Fruit fly (Drosophila melanogaster): ENCODE results near the gene RPA2.
A peak's percentile ranks its signal among the peaks of the same experiment; 100 is the strongest.

RPA2 gene

dm6 chr2L:20918056-20918674 lies 7.8 kb downstream of the RPA2 start (continued):
- peak; percentile 36 for TF ChIP-seq CG9817 (tag; optimal IDR thresholded peaks at IDR 0.05)
- peak; percentile 56 for TF ChIP-seq CG6254 (GFP tag; optimal IDR thresholded peaks at IDR 0.05)
- TF ChIP-seq CG8281 (tag; optimal IDR thresholded peaks at IDR 0.05): no peak
- no peak for TF ChIP-seq cato (GFP tag; optimal IDR thresholded peaks at IDR 0.05; ENCODE audit: borderline replicate concordance)
- no peak for TF ChIP-seq dan (GFP tag; IDR thresholded peaks at IDR 0.05)
- TF ChIP-seq Neu2 (GFP tag; optimal IDR thresholded peaks at IDR 0.05; ENCODE audit: borderline replicate concordance): no peak
- peak; percentile 75 for TF ChIP-seq crc (GFP tag; optimal IDR thresholded peaks at IDR 0.05)
- TF ChIP-seq CG16779 (GFP tag; IDR thresholded peaks at IDR 0.05): no peak
- TF ChIP-seq odd (GFP tag; optimal IDR thresholded peaks at IDR 0.05): peak; percentile 77
- peak; percentile 63 for TF ChIP-seq CG10209 (GFP tag; optimal IDR thresholded peaks at IDR 0.05)
- TF ChIP-seq gfzf (GFP tag; optimal IDR thresholded peaks at IDR 0.05): no peak
- TF ChIP-seq Scr (GFP tag; IDR thresholded peaks at IDR 0.05; ENCODE audit: partially characterized antibody): no peak
- peak; percentile 71 for TF ChIP-seq HLH3B (GFP tag; IDR thresholded peaks at IDR 0.05)
- TF ChIP-seq gem (tag; optimal IDR thresholded peaks at IDR 0.05): peak; percentile 87
- TF ChIP-seq lilli (GFP tag; optimal IDR thresholded peaks at IDR 0.05): peak; percentile 78
- no peak for TF ChIP-seq Aef1 (GFP tag; IDR thresholded peaks at IDR 0.05)
- no peak for TF ChIP-seq CG6683 (GFP tag; optimal IDR thresholded peaks at IDR 0.05)
- TF ChIP-seq Sox100B (GFP tag; optimal IDR thresholded peaks at IDR 0.05): no peak
- TF ChIP-seq run (tag; optimal IDR thresholded peaks at IDR 0.05): peak; percentile 77
- peak; percentile 71 for TF ChIP-seq CG7556 (GFP tag; optimal IDR thresholded peaks at IDR 0.05)
- no peak for TF ChIP-seq Taf1 (GFP tag; IDR thresholded peaks at IDR 0.05)
- TF ChIP-seq CG1024 (GFP tag; IDR thresholded peaks at IDR 0.05): peak; percentile 75; the same call in 1 of the 2 replicates
- peak; percentile 88 for TF ChIP-seq unpg (GFP tag; optimal IDR thresholded peaks at IDR 0.05)
- peak; percentile 82 for TF ChIP-seq CG11456 (GFP tag; IDR thresholded peaks at IDR 0.05)
- TF ChIP-seq CG10366 (GFP tag; IDR thresholded peaks at IDR 0.05): peak; percentile 69
- no peak for TF ChIP-seq Sry-β (GFP tag; optimal IDR thresholded peaks at IDR 0.05)
- TF ChIP-seq ind (GFP tag; optimal IDR thresholded peaks at IDR 0.05): no peak
- peak; percentile 35 for TF ChIP-seq CG16815 (GFP tag; optimal IDR thresholded peaks at IDR 0.05)
- TF ChIP-seq CG4707 (GFP tag; optimal IDR thresholded peaks at IDR 0.05): peak; percentile 70
- TF ChIP-seq pnt (GFP tag; optimal IDR thresholded peaks at IDR 0.05): peak; percentile 54
- TF ChIP-seq ham (GFP tag; IDR thresholded peaks at IDR 0.05): no peak
- TF ChIP-seq CG1832 (GFP tag; optimal IDR thresholded peaks at IDR 0.05): no peak
- no peak for TF ChIP-seq lov (optimal IDR thresholded peaks at IDR 0.05)
- TF ChIP-seq lov (GFP tag; IDR thresholded peaks at IDR 0.05): no peak
- no peak for TF ChIP-seq NFAT (GFP tag; IDR thresholded peaks at IDR 0.05)
- TF ChIP-seq E2f1 (GFP tag; IDR thresholded peaks at IDR 0.05): peak; percentile 46
- TF ChIP-seq knrl (GFP tag; IDR thresholded peaks at IDR 0.05; ENCODE audit: partially characterized antibody): no peak
- TF ChIP-seq sim (GFP tag; IDR thresholded peaks at IDR 0.05): peak; percentile 59; the same call in 1 of the 2 replicates
- TF ChIP-seq sd (tag; optimal IDR thresholded peaks at IDR 0.05): no peak
- peak; percentile 61 for TF ChIP-seq jing (GFP tag; optimal IDR thresholded peaks at IDR 0.05)
- no peak for TF ChIP-seq CG17361 (GFP tag; IDR thresholded peaks at IDR 0.05)
- TF ChIP-seq eyg (GFP tag; optimal IDR thresholded peaks at IDR 0.05): peak; percentile 54
- TF ChIP-seq stc (GFP tag; IDR thresholded peaks at IDR 0.05): 0 out of 2 replicates have a peak, but pooled peaks have one; percentile 7
- peak; percentile 27 for TF ChIP-seq Asciz (GFP tag; optimal IDR thresholded peaks at IDR 0.05)
- TF ChIP-seq CG1529 (GFP tag; optimal IDR thresholded peaks at IDR 0.05): peak; percentile 83
- TF ChIP-seq Kr (GFP tag; optimal IDR thresholded peaks at IDR 0.05): peak; percentile 16
- TF ChIP-seq pita (GFP tag; optimal IDR thresholded peaks at IDR 0.05): no peak
- TF ChIP-seq tin (GFP tag; optimal IDR thresholded peaks at IDR 0.05): peak; percentile 72
- peak; percentile 11 for TF ChIP-seq CG9876 (GFP tag; optimal IDR thresholded peaks at IDR 0.05)
- TF ChIP-seq Lhr (GFP tag; optimal IDR thresholded peaks at IDR 0.05): peak; percentile 41
